Fruit fly (Drosophila melanogaster): ENCODE data around the gene ergic53.

Gene ergic53

dm6 chr3L:8519232-8519631 is 15.5 kb upstream of the ergic53 start (continued):
- TF ChIP-seq sug (tag; optimal IDR thresholded peaks at IDR 0.05) (peak; percentile 31), Ptx1 (GFP tag; IDR thresholded peaks at IDR 0.05) (0 out of 2 replicates have a peak, but pooled peaks have one; percentile 9), ci (GFP tag; IDR thresholded peaks at IDR 0.05) (peak; percentile 18; the same call in 1 of the 3 replicates), HmgZ (tag; optimal IDR thresholded peaks at IDR 0.05) (peak; percentile 28), CG6765 (GFP tag; optimal IDR thresholded peaks at IDR 0.05) (peak; percentile 28), CG18599 (GFP tag; optimal IDR thresholded peaks at IDR 0.05) (peak; percentile 29), Rfx (GFP tag; IDR thresholded peaks at IDR 0.05) (peak; percentile 39), CG6813 (GFP tag; optimal IDR thresholded peaks at IDR 0.05) (peak; percentile 4), klu (GFP tag; IDR thresholded peaks at IDR 0.05) (no peak), Blimp-1 (GFP tag; optimal IDR thresholded peaks at IDR 0.05) (no peak), CG8765 (GFP tag; IDR thresholded peaks at IDR 0.05) (no peak), ATbp (GFP tag; optimal IDR thresholded peaks at IDR 0.05) (no peak), sd (tag; optimal IDR thresholded peaks at IDR 0.05) (peak; percentile 3), CG5953 (GFP tag; IDR thresholded peaks at IDR 0.05) (peak; percentile 32; the same call in 1 of the 2 replicates), HHEX (GFP tag; optimal IDR thresholded peaks at IDR 0.05) (peak; percentile 14), CG14014 (GFP tag; IDR thresholded peaks at IDR 0.05) (0 out of 2 replicates have a peak, but pooled peaks have one; percentile 24), hkb (optimal IDR thresholded peaks at IDR 0.05) (no peak), hkb (GFP tag; IDR thresholded peaks at IDR 0.05) (0 out of 2 replicates have a peak, but pooled peaks have one; percentile 15), kah (GFP tag; optimal IDR thresholded peaks at IDR 0.05) (no peak), bigmax (GFP tag; optimal IDR thresholded peaks at IDR 0.05) (peak; percentile 70), CG8290 (GFP tag; optimal IDR thresholded peaks at IDR 0.05) (no peak), CG8290 (tag; optimal IDR thresholded peaks at IDR 0.05) (no peak), Fer3 (tag; optimal IDR thresholded peaks at IDR 0.05) (peak; percentile 5), CG2678 (tag; optimal IDR thresholded peaks at IDR 0.05) (peak; percentile 21)

dm6 chr3L:8520252-8520651 is 14.5 kb upstream of the ergic53 start, which contains the start of gene se:
Gene se, plus strand, starts transcription at chr3L:8520552.
- no peak for TF ChIP-seq kay (GFP tag; optimal IDR thresholded peaks at IDR 0.05)

dm6 chr3L:8523257-8523656 is 11.5 kb upstream of the ergic53 start, which contains the start of gene GstO2:
Gene GstO2, minus strand, starts transcription at chr3L:8523501.
- TF ChIP-seq cas (GFP tag; IDR thresholded peaks at IDR 0.05) (no peak), bsh (GFP tag; optimal IDR thresholded peaks at IDR 0.05) (no peak), Nf-YC (tag; optimal IDR thresholded peaks at IDR 0.05) (peak; percentile 6), gcm (GFP tag; optimal IDR thresholded peaks at IDR 0.05) (no peak), gcm2 (GFP tag; optimal IDR thresholded peaks at IDR 0.05) (no peak), bbx (GFP tag; IDR thresholded peaks at IDR 0.05; ENCODE audit: partially characterized antibody) (peak; percentile 58; the same call in 1 of the 2 replicates), zfh1 (GFP tag; IDR thresholded peaks at IDR 0.05) (no peak), CG12942 (GFP tag; optimal IDR thresholded peaks at IDR 0.05) (no peak), sug (tag; optimal IDR thresholded peaks at IDR 0.05) (peak; percentile 62), CG16813 (GFP tag; IDR thresholded peaks at IDR 0.05; ENCODE audit: partially characterized antibody) (peak; percentile 28; the same call in 1 of the 3 replicates), en (GFP tag; optimal IDR thresholded peaks at IDR 0.05) (no peak), hbn (GFP tag; IDR thresholded peaks at IDR 0.05; ENCODE audit: partially characterized antibody) (peak; percentile 46; the same call in 1 of the 2 replicates), CG32772 (GFP tag; IDR thresholded peaks at IDR 0.05) (no peak), Antp (GFP tag; optimal IDR thresholded peaks at IDR 0.05) (no peak), Mad (GFP tag; optimal IDR thresholded peaks at IDR 0.05) (no peak), ato (GFP tag; IDR thresholded peaks at IDR 0.05; ENCODE audit: partially characterized antibody) (no peak), CG14667 (GFP tag; IDR thresholded peaks at IDR 0.05) (no peak), vnd (GFP tag; IDR thresholded peaks at IDR 0.05; ENCODE audit: partially characterized antibody) (no peak), psq (GFP tag; optimal IDR thresholded peaks at IDR 0.05) (no peak), Dp (GFP tag; optimal IDR thresholded peaks at IDR 0.05) (peak; percentile 87), nom (GFP tag; optimal IDR thresholded peaks at IDR 0.05) (no peak), sisA (GFP tag; IDR thresholded peaks at IDR 0.05) (no peak), CG31224 (GFP tag; IDR thresholded peaks at IDR 0.05) (no peak), CG10267 (tag; optimal IDR thresholded peaks at IDR 0.05) (peak; percentile 4), sens (GFP tag) (peak; percentile 59)

Data from whole organism, embryonic.